Fruit fly (Drosophila melanogaster) whole organism, embryonic: ENCODE data around the gene msn.

Experiments
- ATbp ChIP-seq: fragments of 200-800 bp; sonication (Bioruptor generic); optimal IDR thresholded peaks from 2 replicates; lab custom pipeline; 2017; ENCODE audit warnings: missing biosample characterization, mild to moderate bottlenecking, missing genetic modification characterization, missing genetic modification reagents
- Blimp-1 ChIP-seq: fragments of 200-800 bp; sonication (Bioruptor generic); optimal IDR thresholded peaks from 3 replicates; lab custom pipeline; 2018; ENCODE audit warnings: missing biosample characterization, missing genetic modification characterization, mild to moderate bottlenecking, moderate library complexity, missing genetic modification reagents
- CG10274 ChIP-seq: fragments of 200-800 bp; sonication (Bioruptor generic); optimal IDR thresholded peaks from 3 replicates; lab custom pipeline; 2017; ENCODE audit warnings: missing biosample characterization, mild to moderate bottlenecking, missing genetic modification characterization
- CG10321 ChIP-seq: fragments of 200-800 bp; sonication (Bioruptor generic); IDR thresholded peaks from 2 replicates; pipeline ENCODE4 v1.3.6; 2022; ENCODE audit warnings: missing biosample characterization, missing genetic modification characterization
- CG11560 ChIP-seq: fragments of 200-800 bp; sonication (Bioruptor generic); IDR thresholded peaks from 3 replicates; pipeline ENCODE4 v1.3.6; 2022; ENCODE audit warnings: missing biosample characterization, missing genetic modification characterization
- CG14050 ChIP-seq: fragments of 200-800 bp; sonication (Bioruptor generic); IDR thresholded peaks from 3 replicates; pipeline ENCODE4 v1.3.6; 2022; ENCODE audit warnings: missing biosample characterization, missing genetic modification characterization
- CG15073 ChIP-seq: fragments of 200-800 bp; sonication (Bioruptor generic); optimal IDR thresholded peaks from 2 replicates; lab custom pipeline; 2016; ENCODE audit warnings: missing biosample characterization, missing genetic modification characterization
- CG1603 ChIP-seq: fragments of 200-800 bp; sonication (Bioruptor generic); optimal IDR thresholded peaks from 2 replicates; lab custom pipeline; 2019; ENCODE audit warnings: missing biosample characterization, mild to moderate bottlenecking, missing genetic modification characterization, moderate library complexity
- CG1832 ChIP-seq: fragments of 200-800 bp; sonication (Bioruptor generic); optimal IDR thresholded peaks from 2 replicates; lab custom pipeline; 2017; ENCODE audit warnings: missing biosample characterization, mild to moderate bottlenecking, missing genetic modification characterization, inconsistent platforms
- CG3726 ChIP-seq: fragments of 200-800 bp; sonication (Bioruptor generic); IDR thresholded peaks from 3 replicates; pipeline ENCODE4, ENCODE4 v1.3.6; 2022; ENCODE audit warnings: missing biosample characterization, missing genetic modification characterization
- CG4707 ChIP-seq: fragments of 200-800 bp; sonication (Bioruptor generic); optimal IDR thresholded peaks from 2 replicates; lab custom pipeline; 2018; ENCODE audit warnings: missing biosample characterization, mild to moderate bottlenecking, missing genetic modification characterization, moderate library complexity
- CG4820 ChIP-seq: fragments of 200-800 bp; sonication (Bioruptor generic); optimal IDR thresholded peaks from 3 replicates; lab custom pipeline; 2016; ENCODE audit warnings: missing biosample characterization, missing genetic modification characterization
- CG6272 ChIP-seq: fragments of 200-800 bp; sonication (Bioruptor generic); IDR thresholded peaks from 2 replicates; pipeline ENCODE4 v1.3.6; 2022; ENCODE audit warnings: missing biosample characterization, missing genetic modification characterization
- CG7556 ChIP-seq: fragments of 200-800 bp; sonication (Bioruptor generic); optimal IDR thresholded peaks from 2 replicates; lab custom pipeline; 2017; ENCODE audit warnings: missing biosample characterization, mild to moderate bottlenecking, missing genetic modification characterization
- CG7839 ChIP-seq: fragments of 200-800 bp; sonication (Bioruptor generic); optimal IDR thresholded peaks from 3 replicates; lab custom pipeline; 2018; ENCODE audit warnings: missing biosample characterization, mild to moderate bottlenecking, missing genetic modification characterization, moderate library complexity
- CG8089 ChIP-seq: fragments of 200-800 bp; sonication (Bioruptor generic); optimal IDR thresholded peaks from 3 replicates; lab custom pipeline; 2016; ENCODE audit warnings: missing biosample characterization, missing genetic modification characterization
- Chrac-16 ChIP-seq: fragments of 200-800 bp; sonication (Bioruptor generic); optimal IDR thresholded peaks from 3 replicates; lab custom pipeline; 2016; ENCODE audit warnings: missing biosample characterization, missing genetic modification characterization
- CkIIα-i1 ChIP-seq: fragments of 200-800 bp; sonication (Bioruptor generic); IDR thresholded peaks from 2 replicates; pipeline ENCODE4 v1.3.6; 2022; ENCODE audit warnings: missing biosample characterization, missing genetic modification characterization
- Dad ChIP-seq: fragments of 200-800 bp; sonication (Bioruptor generic); optimal IDR thresholded peaks from 3 replicates; lab custom pipeline; 2016; ENCODE audit warnings: missing biosample characterization, missing genetic modification characterization
- Eip74EF ChIP-seq, 2 experiments: fragments of 200-800 bp in 1 of 2; fragments of >200 bp in 1 of 2; sonication (Bioruptor generic) in 1 of 2; optimal IDR thresholded peaks; 2 replicates each; lab custom pipeline; 2017 to 2019; ENCODE audit warnings: missing biosample characterization in 2 of 2, missing genetic modification characterization in 2 of 2, mild to moderate bottlenecking in 1 of 2, moderate library complexity in 1 of 2
- Fer1 ChIP-seq: fragments of 200-800 bp; sonication (Bioruptor generic); optimal IDR thresholded peaks from 2 replicates; lab custom pipeline; 2017; ENCODE audit warnings: missing biosample characterization, mild to moderate bottlenecking, missing genetic modification characterization
- H15 ChIP-seq: fragments of 200-800 bp; sonication (Bioruptor generic); IDR thresholded peaks from 3 replicates; pipeline ENCODE4 v1.3.6; 2022; ENCODE audit warnings: missing biosample characterization, missing genetic modification characterization
- HHEX ChIP-seq: fragments of 200-800 bp; sonication (Bioruptor generic); optimal IDR thresholded peaks from 3 replicates; lab custom pipeline; 2017; ENCODE audit warnings: missing biosample characterization, mild to moderate bottlenecking, missing genetic modification characterization, missing genetic modification reagents
- HLH3B ChIP-seq: fragments of 200-800 bp; sonication (Bioruptor generic); IDR thresholded peaks from 2 replicates; pipeline ENCODE4 v1.3.6; 2022; ENCODE audit warnings: missing biosample characterization, missing genetic modification characterization
- Hmr ChIP-seq: fragments of 200-800 bp; sonication (Bioruptor generic); optimal IDR thresholded peaks from 3 replicates; lab custom pipeline; 2017; ENCODE audit warnings: mild to moderate bottlenecking, missing biosample characterization, missing genetic modification reagents, missing genetic modification characterization
- Lhr ChIP-seq: fragments of 200-800 bp; sonication (Bioruptor generic); optimal IDR thresholded peaks from 3 replicates; lab custom pipeline; 2017; ENCODE audit warnings: mild to moderate bottlenecking, missing biosample characterization, missing genetic modification reagents, missing genetic modification characterization
- Max ChIP-seq: fragments of 200-800 bp; sonication (Bioruptor generic); optimal IDR thresholded peaks from 2 replicates; lab custom pipeline; 2016; ENCODE audit warnings: missing biosample characterization, mild to moderate bottlenecking, missing genetic modification characterization
- Oaz ChIP-seq: fragments of 200-800 bp; sonication (Bioruptor generic); IDR thresholded peaks from 2 replicates; pipeline ENCODE4 v1.3.6; 2022; ENCODE audit warnings: missing biosample characterization, missing genetic modification characterization
- PHDP ChIP-seq: fragments of 200-800 bp; sonication (Bioruptor generic); optimal IDR thresholded peaks from 3 replicates; lab custom pipeline; 2018; ENCODE audit warnings: missing biosample characterization, mild to moderate bottlenecking, missing genetic modification characterization, moderate library complexity
- Rfx ChIP-seq: fragments of 200-800 bp; sonication (Bioruptor generic); IDR thresholded peaks from 2 replicates; pipeline ENCODE4 v1.3.6; 2022; ENCODE audit warnings: missing biosample characterization, missing genetic modification characterization
- Sin3A ChIP-seq: fragments of >200 bp; optimal IDR thresholded peaks from 2 replicates; lab custom pipeline; 2018
- Vsx1 ChIP-seq: fragments of 200-800 bp; sonication (Bioruptor generic); optimal IDR thresholded peaks from 2 replicates; lab custom pipeline; 2017; ENCODE audit warnings: missing biosample characterization, mild to moderate bottlenecking, missing genetic modification characterization, missing genetic modification reagents
- bbx ChIP-seq: fragments of 200-800 bp; sonication (Bioruptor generic); IDR thresholded peaks from 2 replicates; pipeline ENCODE4 v1.3.6; 2022; ENCODE audit warnings: missing biosample characterization, missing genetic modification characterization; ENCODE audit not compliant: partially characterized antibody
- chm ChIP-seq: fragments of 200-800 bp; sonication (Bioruptor generic); IDR thresholded peaks from 2 replicates; pipeline ENCODE4 v1.3.6; 2022; ENCODE audit warnings: missing biosample characterization, missing genetic modification characterization
- ci ChIP-seq: fragments of 200-800 bp; sonication (Bioruptor generic); IDR thresholded peaks from 3 replicates; pipeline ENCODE4 v1.3.6; 2022; ENCODE audit warnings: missing biosample characterization, missing genetic modification characterization
- dysf ChIP-seq: fragments of 200-800 bp; sonication (Bioruptor generic); IDR thresholded peaks from 3 replicates; pipeline ENCODE4 v1.3.6; 2022; ENCODE audit warnings: missing biosample characterization, missing genetic modification characterization
- fd3F ChIP-seq: fragments of 200-800 bp; sonication (Bioruptor generic); optimal IDR thresholded peaks from 2 replicates; lab custom pipeline; 2018; ENCODE audit warnings: missing biosample characterization, mild to moderate bottlenecking, missing genetic modification characterization, moderate library complexity
- ftz-f1 ChIP-seq: fragments of 200-800 bp; sonication (Bioruptor generic); optimal IDR thresholded peaks from 2 replicates; lab custom pipeline; 2016; ENCODE audit warnings: missing biosample characterization, missing genetic modification characterization
- fu2 ChIP-seq: fragments of 200-800 bp; sonication (Bioruptor generic); optimal IDR thresholded peaks from 2 replicates; lab custom pipeline; 2016; ENCODE audit warnings: missing biosample characterization, missing genetic modification characterization
- ham ChIP-seq: fragments of 200-800 bp; sonication (Bioruptor generic); IDR thresholded peaks from 2 replicates; pipeline ENCODE4 v1.3.6; 2022; ENCODE audit warnings: missing biosample characterization, missing genetic modification characterization
- inv ChIP-seq: fragments of 200-800 bp; sonication (Bioruptor generic); IDR thresholded peaks from 2 replicates; pipeline ENCODE4 v1.3.6; 2022; ENCODE audit warnings: missing biosample characterization, missing genetic modification characterization; ENCODE audit not compliant: partially characterized antibody
- klu ChIP-seq: fragments of 200-800 bp; sonication (Bioruptor generic); IDR thresholded peaks from 2 replicates; pipeline ENCODE4 v1.3.6; 2022; ENCODE audit warnings: missing biosample characterization, missing genetic modification characterization
- maf-S ChIP-seq: fragments of 200-800 bp; sonication (Bioruptor generic); optimal IDR thresholded peaks from 2 replicates; lab custom pipeline; 2016; ENCODE audit warnings: missing biosample characterization, missing genetic modification characterization
- slbo ChIP-seq: fragments of 200-800 bp; sonication (Bioruptor generic); IDR thresholded peaks from 2 replicates; pipeline ENCODE4 v1.3.6; 2022; ENCODE audit warnings: missing biosample characterization, missing genetic modification characterization
- stwl ChIP-seq: fragments of 200-800 bp; sonication (Bioruptor generic); optimal IDR thresholded peaks from 3 replicates; lab custom pipeline; 2018; ENCODE audit warnings: missing biosample characterization, mild to moderate bottlenecking, missing genetic modification characterization, moderate library complexity
- tap ChIP-seq: fragments of 200-800 bp; optimal IDR thresholded peaks from 3 replicates; lab custom pipeline; 2019; ENCODE audit warnings: missing biosample characterization, mild to moderate bottlenecking, missing genetic modification characterization, moderate library complexity
- tgo ChIP-seq: fragments of 200-800 bp; sonication (Bioruptor generic); IDR thresholded peaks from 3 replicates; pipeline ENCODE4 v1.3.6; 2022; ENCODE audit warnings: missing biosample characterization, missing genetic modification characterization
- unpg ChIP-seq: fragments of 200-800 bp; sonication (Bioruptor generic); optimal IDR thresholded peaks from 3 replicates; lab custom pipeline; 2018; ENCODE audit warnings: missing biosample characterization, mild to moderate bottlenecking, missing genetic modification characterization, moderate library complexity
- wek ChIP-seq: fragments of 200-800 bp; sonication (Bioruptor generic); optimal IDR thresholded peaks from 3 replicates; lab custom pipeline; 2018; ENCODE audit warnings: missing biosample characterization, mild to moderate bottlenecking, missing genetic modification characterization, moderate library complexity
- yki ChIP-seq: fragments of >200 bp; optimal IDR thresholded peaks from 3 replicates; lab custom pipeline; 2018

msn gene

dm6 chr3L:2589167-2589910 is 3.0 kb upstream of the msn start, which contains the start of gene dos (continued):
- TF ChIP-seq HHEX (GFP tag; lab: Kevin White, UChicago), result no peak
- peak; percentile 44 for TF ChIP-seq Chrac-16
- TF ChIP-seq unpg (GFP tag; lab: Kevin White, UChicago), result peak; percentile 23
- peak; percentile 99 for TF ChIP-seq CG11560 (tag; lab: Robert Waterston, UW)
- no peak for TF ChIP-seq CG15073 (GFP tag; lab: Kevin White, UChicago)
- TF ChIP-seq CG10274 (GFP tag; lab: Kevin White, UChicago), result no peak
- peak; percentile 97 for TF ChIP-seq stwl (tag; lab: Kevin White, UChicago)
- no peak for TF ChIP-seq tgo (GFP tag; lab: Robert Waterston, UW)
- peak; percentile 43 for TF ChIP-seq Blimp-1 (GFP tag; lab: Kevin White, UChicago)
- peak; percentile 13 for TF ChIP-seq maf-S (GFP tag; lab: Kevin White, UChicago)
- TF ChIP-seq Vsx1, result peak; percentile 53
- TF ChIP-seq PHDP, result peak; percentile 47
- no peak for TF ChIP-seq Oaz (GFP tag; lab: Robert Waterston, UW)
- 0 out of 3 replicates have a peak, but pooled peaks have one; percentile 21 for TF ChIP-seq H15 (GFP tag; lab: Robert Waterston, UW)
- TF ChIP-seq Hmr (GFP tag; lab: Kevin White, UChicago), result peak; percentile 54
- peak; percentile 6 for TF ChIP-seq fd3F
- TF ChIP-seq CG3726, result no peak
- TF ChIP-seq CG4707, result no peak
- TF ChIP-seq CG14050, result no peak
- TF ChIP-seq Max, result peak; percentile 70
- TF ChIP-seq chm (GFP tag; lab: Robert Waterston, UW), result peak; percentile 23; the same call in 1 of the 2 replicates
- peak; percentile 49 for TF ChIP-seq CG1603 (tag; lab: Kevin White, UChicago)
- peak; percentile 0 for TF ChIP-seq wek (GFP tag; lab: Kevin White, UChicago)
- peak; percentile 38; the same call in 1 of the 2 replicates for TF ChIP-seq Rfx (GFP tag; lab: Robert Waterston, UW)
- peak in 1 of 2 experiments; percentile 27 for TF ChIP-seq Eip74EF (GFP tag; optimal IDR thresholded peaks at IDR 0.05; lab: Kevin White, UChicago)
- TF ChIP-seq ATbp (GFP tag; lab: Kevin White, UChicago), result no peak
- peak; percentile 58 for TF ChIP-seq inv (GFP tag; lab: Robert Waterston, UW)
- no peak for TF ChIP-seq klu (GFP tag; lab: Robert Waterston, UW)
- TF ChIP-seq CG10321 (GFP tag; lab: Robert Waterston, UW), result no peak
- TF ChIP-seq CG7839, result peak; percentile 41
- no peak for TF ChIP-seq ham
- TF ChIP-seq tap, result peak; percentile 13
- TF ChIP-seq CG6272 (GFP tag; lab: Robert Waterston, UW), result no peak
- TF ChIP-seq fu2 (GFP tag; lab: Kevin White, UChicago), result no peak
- peak; percentile 34 for TF ChIP-seq ftz-f1 (GFP tag; lab: Kevin White, UChicago)
- TF ChIP-seq CG7556 (GFP tag; lab: Kevin White, UChicago), result peak; percentile 21
- TF ChIP-seq Dad (GFP tag; lab: Kevin White, UChicago), result peak; percentile 5
- TF ChIP-seq CG8089 (GFP tag; lab: Kevin White, UChicago), result no peak
- peak; percentile 61 for TF ChIP-seq Lhr
- 0 out of 3 replicates have a peak, but pooled peaks have one; percentile 12 for TF ChIP-seq dysf (GFP tag; lab: Robert Waterston, UW)
- TF ChIP-seq CG4820, result peak; percentile 27
- peak; percentile 19 for TF ChIP-seq Sin3A (lab: Kevin White, UChicago)
- TF ChIP-seq HLH3B (GFP tag; lab: Robert Waterston, UW), result no peak
- TF ChIP-seq slbo (GFP tag; lab: Robert Waterston, UW), result peak; percentile 45
- TF ChIP-seq yki (lab: Kevin White, UChicago), result no peak
- peak; percentile 81 for TF ChIP-seq bbx
- TF ChIP-seq Fer1, result peak; percentile 61
- peak; percentile 51; the same call in 1 of the 3 replicates for TF ChIP-seq ci (GFP tag; lab: Robert Waterston, UW)
- no peak for TF ChIP-seq CkIIα-i1 (GFP tag; lab: Robert Waterston, UW)
- TF ChIP-seq CG1832 (GFP tag; lab: Kevin White, UChicago), result no peak
